Worm (Caenorhabditis elegans) whole organism, L2 larva: Measurements from ENCODE around the gene fln-2.
"Not testable (repeated sequence)": the region's sequence is repeated elsewhere in the genome, so short reads cannot be mapped to it uniquely, and the experiment has no call there.

Experiments
- ama-1 ChIP-seq: fragments of 150-350 bp; optimal IDR thresholded peaks from 2 replicates; lab custom pipeline; 2018; ENCODE audit warnings: inconsistent platforms
- egl-27 ChIP-seq: sonication (generic microtip); optimal IDR thresholded peaks from 3 replicates; lab custom pipeline; 2017; ENCODE audit warnings: missing biosample characterization, missing genetic modification reagents, missing genetic modification characterization
- nhr-23 ChIP-seq: fragments of 150-350 bp; optimal IDR thresholded peaks from 2 replicates; lab custom pipeline; 2014; ENCODE audit warnings: missing biosample characterization, missing genetic modification reagents, missing genetic modification characterization
- nhr-25 ChIP-seq: fragments of 150-350 bp; sonication (generic microtip); optimal IDR thresholded peaks from 3 replicates; lab custom pipeline; 2014; ENCODE audit warnings: missing biosample characterization, missing genetic modification characterization
- nhr-77 ChIP-seq: fragments of 150-350 bp; optimal IDR thresholded peaks from 2 replicates; lab custom pipeline; 2014; ENCODE audit warnings: missing biosample characterization, missing genetic modification characterization
- ztf-11 ChIP-seq: sonication (generic microtip); optimal IDR thresholded peaks from 2 replicates; lab custom pipeline; 2017; ENCODE audit warnings: missing biosample characterization, missing genetic modification characterization

- not testable (repeated sequence) for TF ChIP-seq nhr-23 (tag; lab: Kevin White, UChicago); ztf-11 (tag; lab: Kevin White, UChicago); ama-1 (lab: Kevin White, UChicago); nhr-77 (tag; lab: Kevin White, UChicago); nhr-25 (tag; lab: Kevin White, UChicago); egl-27 (tag; lab: Kevin White, UChicago)
Observed at ce11 chrX:9460834-9461233, 63.3 kb downstream of the fln-2 start, which contains the start of gene ZK899.5.
